Worm (Caenorhabditis elegans) whole organism, dauer: ENCODE results near the gene F43D2.6.

Experiments used
- unc-62 ChIP-seq: sonication (generic microtip); optimal IDR thresholded peaks from 2 replicates; lab custom pipeline; 2017; ENCODE audit warnings: missing biosample characterization, missing genetic modification reagents, missing genetic modification characterization

F43D2.6 gene

DNA sequence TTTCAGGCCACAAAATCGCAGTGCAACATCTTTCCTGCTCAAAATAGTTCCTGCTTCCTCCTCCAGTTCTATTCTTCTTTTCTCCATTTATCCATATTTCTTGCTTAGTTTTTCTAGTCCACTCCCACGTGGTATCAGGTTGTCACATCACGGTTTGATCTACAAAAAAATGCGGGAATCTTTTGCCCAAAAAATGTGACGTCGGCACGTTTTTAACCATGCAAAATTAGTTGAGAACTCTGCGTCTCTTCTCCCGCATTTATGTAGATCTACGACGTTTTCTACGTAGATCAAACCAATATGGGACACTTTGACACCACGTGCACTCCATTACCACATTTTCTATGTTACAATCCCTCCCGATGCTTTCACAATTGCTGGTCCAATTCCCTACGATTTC, 7.0 kb upstream of the F43D2.6 start:
- no peak for TF ChIP-seq unc-62

DNA sequence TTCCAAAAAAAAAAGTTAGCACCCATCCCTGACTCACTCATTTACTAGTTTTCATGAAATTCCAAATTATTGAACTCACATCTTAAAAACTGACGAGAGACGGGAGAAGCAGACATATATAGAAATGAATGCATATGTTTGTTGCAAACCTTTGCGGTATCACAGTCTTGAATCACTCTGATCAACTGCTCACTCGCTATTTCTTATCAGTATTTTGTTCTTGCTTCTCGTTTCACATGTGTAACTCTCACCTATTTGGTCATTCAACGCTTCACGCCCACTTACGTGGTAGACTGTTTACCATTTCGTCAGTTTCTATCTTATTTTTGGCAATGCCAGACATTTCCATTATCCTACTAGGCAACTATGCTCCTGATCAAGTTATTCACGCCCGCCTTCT, 5.8 kb upstream of the F43D2.6 start, which contains the start of gene C54G10.1:
Gene C54G10.1, plus strand, starts transcription at position 333 of the 400 bp plus-strand sequence.
- no peak for TF ChIP-seq unc-62

DNA sequence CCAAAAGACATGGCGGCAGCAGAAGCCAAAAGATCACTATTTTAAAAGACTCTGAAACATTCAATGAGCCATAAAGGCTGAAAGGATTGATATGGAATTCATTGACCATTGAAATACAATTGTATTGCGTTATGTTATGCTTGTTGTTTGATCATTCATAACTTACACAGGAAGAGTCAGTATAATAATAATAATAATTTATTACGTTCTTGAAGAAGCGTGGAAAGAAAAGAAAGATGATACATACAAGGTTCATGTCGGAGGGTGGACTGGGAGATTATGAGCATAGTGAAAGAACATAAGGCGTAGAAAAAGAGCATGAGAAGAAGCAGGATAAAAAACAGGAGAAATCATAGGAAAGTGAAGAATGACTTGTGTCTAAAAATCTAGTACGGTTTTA, 5.1 kb upstream of the F43D2.6 start, which contains the start of gene F43D2.7:
Gene F43D2.7, minus strand, starts transcription at position 101 of the 400 bp plus-strand sequence.
- no peak for TF ChIP-seq unc-62

DNA sequence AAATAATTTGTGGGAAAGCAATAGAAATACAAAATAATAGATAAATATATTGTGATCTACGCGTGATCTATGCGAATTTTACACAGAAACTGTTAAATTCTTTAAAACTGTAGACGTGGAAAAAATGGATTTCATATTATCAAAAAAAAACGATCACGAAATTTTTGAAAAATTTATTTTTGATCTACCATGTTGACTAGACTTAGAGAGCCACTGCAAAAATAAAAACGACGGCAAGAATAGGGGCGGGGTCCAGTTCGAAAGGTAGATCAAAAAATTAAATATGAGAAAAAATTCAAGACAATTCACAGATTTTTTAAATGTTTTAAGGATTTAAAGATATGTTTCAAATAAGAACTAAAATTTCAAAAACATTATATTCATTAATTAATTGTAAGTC, 3.1 kb upstream of the F43D2.6 start:
- no peak for TF ChIP-seq unc-62

DNA sequence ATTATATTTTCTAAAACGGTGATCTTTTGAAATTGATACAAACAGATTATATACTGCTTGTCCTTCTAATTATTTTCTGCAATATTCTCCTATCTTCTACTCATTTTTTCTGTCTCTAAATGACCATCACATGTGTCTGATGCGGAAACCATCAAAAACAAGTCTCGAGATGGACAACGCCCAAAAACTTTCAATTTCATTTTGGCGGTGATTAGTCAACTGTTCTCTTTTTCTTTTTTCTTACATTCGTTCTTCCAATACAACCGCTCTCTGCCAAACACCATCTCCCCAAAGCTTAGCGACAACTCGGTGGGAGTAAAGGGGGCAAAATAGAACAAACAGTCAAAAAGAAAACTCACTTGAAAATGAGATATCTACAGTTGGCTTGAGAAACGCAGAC, 1.7 kb downstream of the F43D2.6 start:
- TF ChIP-seq unc-62, result no peak

DNA sequence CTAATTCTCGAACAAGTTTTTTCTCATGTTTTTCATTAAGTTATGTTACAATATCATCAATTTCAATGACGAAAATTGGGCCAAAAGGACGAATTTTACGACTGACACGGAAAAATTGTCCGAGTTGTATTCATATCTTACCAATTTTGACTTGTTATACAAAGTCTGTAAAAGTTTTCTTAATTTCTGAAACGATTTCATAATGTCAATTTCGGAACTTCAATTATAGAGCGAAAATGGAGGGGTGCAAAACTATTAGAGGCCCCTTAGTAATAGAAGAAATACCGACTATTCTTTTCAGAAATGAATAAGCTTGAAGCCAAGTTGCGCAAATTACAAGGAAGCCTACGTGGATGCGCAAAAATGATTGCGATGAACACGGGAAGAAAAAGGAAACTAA, 3.4 kb downstream of the F43D2.6 start, which contains the start of gene F43D2.3:
Gene F43D2.3, plus strand, starts transcription at position 301 of the 400 bp plus-strand sequence.
- TF ChIP-seq unc-62, result no peak

DNA sequence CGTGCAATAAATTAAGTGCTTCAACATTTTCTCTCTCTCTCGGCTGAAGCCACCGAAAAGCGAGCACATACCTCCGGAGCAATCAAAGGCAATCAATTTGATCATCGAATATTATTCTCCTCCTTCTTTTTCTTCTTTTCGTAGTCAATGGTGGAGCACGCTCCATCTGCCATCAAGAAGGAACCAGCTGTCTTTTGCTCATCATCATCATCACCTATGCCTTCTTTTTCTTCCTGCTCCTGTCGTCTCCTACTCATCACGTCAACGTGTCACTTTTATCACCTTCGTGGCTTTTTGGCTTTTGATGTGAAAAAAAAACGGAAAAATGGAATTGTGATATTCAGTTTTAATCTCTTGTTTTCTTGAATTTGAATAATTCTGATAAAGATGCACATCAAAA, 9.3 kb downstream of the F43D2.6 start:
- TF ChIP-seq unc-62, result no peak

DNA sequence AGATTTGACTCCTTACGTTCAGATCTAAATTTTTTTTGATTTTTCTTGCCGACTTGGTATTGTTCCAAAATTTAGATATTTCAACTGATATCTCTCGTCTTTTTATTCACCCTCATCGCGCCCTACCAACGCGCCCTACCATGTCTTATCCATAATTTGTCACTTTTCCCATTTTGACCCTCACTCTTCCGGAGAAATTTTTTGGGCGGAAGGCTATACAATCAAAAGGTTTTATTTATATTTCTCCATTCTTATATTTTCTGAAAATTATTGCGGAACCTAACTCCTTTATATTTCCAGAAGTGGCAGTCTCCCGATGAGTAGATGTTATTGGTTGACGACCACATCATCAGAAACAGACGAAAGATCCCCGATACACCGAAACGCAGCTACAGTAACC, 14.1 kb downstream of the F43D2.6 start, which contains the start of gene hot-1:
Gene hot-1, plus strand, starts transcription at position 301 of the 400 bp plus-strand sequence.
- no peak for TF ChIP-seq unc-62

DNA sequence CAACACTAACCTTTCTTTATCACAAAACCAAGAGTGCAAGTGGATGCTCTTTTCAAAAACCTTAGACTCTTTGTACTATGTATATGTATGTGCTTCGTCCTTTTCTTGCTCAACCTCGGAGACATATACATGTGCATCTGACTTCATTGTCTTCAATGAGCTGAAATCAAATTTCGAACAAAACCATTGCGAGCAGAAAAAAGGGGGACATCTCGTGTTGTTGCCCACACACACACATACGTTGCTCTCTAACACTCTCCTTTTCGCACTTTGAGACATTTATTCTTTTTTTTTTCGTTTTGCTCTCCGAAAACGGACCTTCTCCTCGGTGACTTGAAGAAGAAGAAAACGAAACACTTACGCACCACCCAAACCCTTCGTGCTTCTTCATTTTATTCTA, 14.7 kb downstream of the F43D2.6 start:
- TF ChIP-seq unc-62, result no peak

DNA sequence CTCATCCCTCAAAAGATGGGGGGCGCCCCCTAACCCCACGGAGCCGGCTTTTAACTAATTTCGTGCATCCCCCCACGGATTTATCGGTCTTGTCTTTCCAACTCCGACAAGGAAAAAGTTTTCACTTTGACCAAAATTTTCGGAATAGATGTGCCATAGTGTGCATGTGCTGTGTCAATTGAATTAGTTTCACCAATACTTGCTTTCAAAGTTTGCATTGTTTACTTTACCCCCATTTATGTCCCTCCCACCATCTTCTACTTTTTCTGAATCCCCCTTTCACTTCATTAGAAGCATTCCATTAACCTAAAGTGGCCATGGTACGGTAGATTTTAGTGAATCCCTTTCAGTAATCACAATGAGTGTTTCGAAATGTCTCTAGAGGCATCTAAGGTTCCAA, 17.3 kb downstream of the F43D2.6 start:
- no peak for TF ChIP-seq unc-62

DNA sequence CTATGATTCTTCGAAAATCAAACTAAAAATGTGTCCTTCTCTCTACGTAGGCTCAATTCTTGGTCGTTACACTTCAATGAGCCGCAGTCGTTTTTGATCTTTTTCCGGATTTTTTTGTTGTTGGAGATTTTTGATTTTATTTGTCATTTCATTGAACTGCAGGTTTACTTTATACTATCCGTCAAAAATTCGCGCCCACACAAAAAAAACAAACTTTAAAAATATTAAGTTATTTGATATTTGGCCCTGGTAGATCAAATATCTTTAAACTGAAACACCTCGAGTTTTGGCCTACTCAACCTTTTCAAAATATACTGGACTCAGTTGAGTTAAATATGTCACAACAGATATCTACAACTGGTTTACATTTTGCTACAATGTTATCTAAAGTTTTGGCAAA, 19.3 kb downstream of the F43D2.6 start:
- TF ChIP-seq unc-62, result no peak

DNA sequence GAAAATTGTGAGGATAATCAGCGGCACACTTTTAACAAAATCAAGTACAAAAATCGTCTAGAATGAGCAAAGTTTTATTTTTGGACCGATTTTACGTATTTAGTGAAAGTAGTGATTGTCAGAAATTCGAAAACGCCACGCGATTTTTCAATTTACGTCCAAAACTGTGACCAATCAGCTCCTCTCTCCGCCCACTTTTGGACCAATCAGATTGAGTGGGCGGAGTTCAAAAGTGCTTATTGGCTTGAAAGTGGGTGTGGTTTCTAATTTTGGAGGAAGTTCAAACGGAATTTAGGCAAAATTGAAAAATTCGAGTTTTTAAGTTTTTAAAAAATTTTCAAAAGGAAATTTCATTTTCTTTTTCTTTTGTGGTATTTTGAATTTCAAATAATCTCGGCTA, 20.5 kb downstream of the F43D2.6 start:
- TF ChIP-seq unc-62, result no peak

DNA sequence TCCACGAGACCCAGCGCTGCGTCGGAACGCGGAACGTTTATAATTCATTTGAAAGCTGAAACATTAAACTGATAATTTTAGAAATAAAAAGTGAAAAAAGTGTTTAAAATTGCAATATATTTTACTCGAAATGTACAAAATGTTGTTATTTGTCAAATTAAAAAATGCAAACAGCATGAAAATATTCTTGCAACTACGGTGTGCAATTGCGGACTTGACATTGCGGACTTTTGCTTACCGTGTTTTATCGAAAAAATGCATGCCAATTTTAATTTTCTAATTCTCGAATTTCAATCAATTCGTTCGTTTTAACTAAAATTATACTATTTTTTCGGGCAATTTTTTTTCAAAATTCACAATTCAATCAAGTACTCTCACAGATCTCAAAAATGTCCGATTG, 22.8 kb downstream of the F43D2.6 start, which contains the start of the genes R11H6.5 and ccnk-1:
Gene R11H6.5, minus strand, starts transcription at position 55 of the 400 bp plus-strand sequence.
Gene ccnk-1, plus strand, starts transcription at position 381 of the 400 bp plus-strand sequence.
- TF ChIP-seq unc-62, result no peak

DNA sequence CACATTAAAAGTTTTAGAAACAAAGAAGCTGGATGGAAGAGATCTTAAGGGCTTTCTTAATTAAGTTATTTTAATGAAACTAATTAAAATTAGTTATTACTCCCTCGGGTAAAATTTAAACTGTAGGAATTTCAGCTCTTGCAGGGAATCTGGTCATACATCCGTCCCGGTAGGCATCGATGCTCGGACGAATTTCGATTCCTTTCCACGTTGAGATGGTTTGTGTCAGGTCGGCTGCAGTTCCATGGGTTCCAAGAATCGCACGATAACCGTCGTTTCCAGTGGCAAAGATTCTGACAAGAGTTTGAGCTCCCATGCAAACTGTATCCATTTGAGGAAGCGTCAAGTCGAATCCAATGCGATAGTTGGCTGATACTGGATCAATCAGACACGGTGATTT, 24.2 kb downstream of the F43D2.6 start:
- TF ChIP-seq unc-62, result no peak

DNA sequence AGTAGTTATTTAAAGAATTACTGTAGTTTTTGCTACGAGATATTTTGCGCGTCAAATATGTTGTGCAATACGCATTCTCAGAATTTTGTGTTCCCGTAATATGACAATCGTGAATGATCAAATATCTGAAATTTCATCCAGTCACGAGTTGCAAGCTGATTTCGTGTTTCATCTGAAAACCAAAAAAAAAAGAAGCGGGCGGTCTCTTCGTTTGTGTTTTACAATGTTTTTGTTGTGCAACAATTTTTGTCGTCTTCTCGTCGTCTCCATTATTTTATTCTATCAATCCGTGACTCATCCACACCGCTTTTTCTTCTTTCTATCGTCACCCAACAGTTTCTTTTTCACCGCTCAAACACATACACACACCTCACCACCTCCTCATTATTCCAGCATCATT, 25.3 kb downstream of the F43D2.6 start, which contains the start of gene R11H6.4:
Gene R11H6.4, plus strand, starts transcription at position 301 of the 400 bp plus-strand sequence.
- no peak for TF ChIP-seq unc-62

DNA sequence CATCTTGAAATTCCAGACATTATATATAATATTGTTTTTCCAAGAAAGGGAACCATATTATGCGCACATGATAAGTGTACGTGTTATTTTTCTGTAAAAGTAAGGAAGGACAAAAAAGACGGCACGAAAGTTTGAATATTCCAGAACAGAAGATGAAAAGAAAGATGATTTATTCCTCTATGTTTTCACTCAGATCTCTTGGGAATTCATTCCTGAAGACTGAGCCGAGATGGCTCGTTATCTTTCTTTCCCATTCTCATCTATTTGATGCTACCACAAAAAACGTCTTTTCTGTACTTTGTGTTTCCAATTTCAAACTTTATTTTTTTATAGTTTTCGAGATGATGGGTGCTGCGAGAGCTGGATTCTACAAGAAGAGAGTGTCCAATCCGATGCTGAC, 31.2 kb downstream of the F43D2.6 start:
- no peak for TF ChIP-seq unc-62

DNA sequence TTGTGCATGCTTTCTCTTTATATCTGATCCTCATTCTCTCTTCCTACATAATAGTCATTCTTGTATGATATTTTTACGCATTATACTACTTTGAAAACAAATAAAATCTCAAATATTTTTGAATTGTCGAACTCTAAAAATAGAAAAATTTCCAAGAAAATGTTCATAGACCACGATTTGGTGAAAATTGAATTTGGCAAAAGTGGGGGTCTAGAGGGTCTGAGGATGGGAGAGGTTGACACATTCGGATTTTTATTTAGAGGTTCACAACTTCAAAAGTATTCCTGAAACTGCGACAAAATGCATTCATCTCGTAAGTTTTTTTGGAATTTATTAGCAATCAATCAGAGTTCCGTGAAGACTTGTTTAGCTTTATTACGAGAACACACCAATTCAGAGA, 35.0 kb downstream of the F43D2.6 start, which contains the start of gene glb-22:
Gene glb-22, plus strand, starts transcription at position 301 of the 400 bp plus-strand sequence.
- no peak for TF ChIP-seq unc-62

DNA sequence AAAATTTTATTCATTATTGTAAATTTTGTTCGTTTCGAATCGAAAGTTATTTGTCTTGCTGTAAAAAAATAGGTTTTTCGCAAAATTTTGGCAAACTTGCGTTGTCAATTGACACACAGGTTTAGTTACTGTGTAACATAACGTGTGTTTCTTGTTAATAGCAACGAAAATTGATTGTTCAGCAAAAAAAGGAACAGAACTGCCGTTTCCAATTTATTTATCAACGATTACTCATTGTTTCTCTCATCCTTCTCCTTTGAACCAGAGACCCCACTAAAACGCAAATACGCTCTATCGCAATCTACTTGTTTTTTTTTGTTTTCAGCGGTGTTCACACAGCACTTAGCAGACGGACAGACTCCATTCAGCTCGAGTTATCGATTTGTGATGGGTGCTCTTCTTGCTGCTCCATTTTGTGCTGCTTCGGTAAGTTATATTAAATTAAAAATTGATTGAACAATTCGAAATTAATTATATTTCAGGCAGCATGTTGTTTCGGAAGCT, 37.2 kb downstream of the F43D2.6 start, which contains the start of gene R11H6.2:
Gene R11H6.2, plus strand, starts transcription at position 326 of the 504 bp plus-strand sequence.
- TF ChIP-seq unc-62, result no peak
